Fruit fly (Drosophila melanogaster) ovary, adult (tissue): ENCODE results near the gene CG9518.

Source experiments
- CG17801 ChIP-seq: fragments of 200-800 bp; optimal IDR thresholded peaks from 2 replicates; lab custom pipeline; 2019; ENCODE audit warnings: missing biosample characterization, mild to moderate bottlenecking, missing genetic modification characterization, moderate library complexity; ENCODE audit not compliant: partially characterized antibody

CG9518 gene

dm6 chrX:14882536-14883118 is 11.6 kb upstream of the CG9518 start, which contains the start of the genes CG45064 and CG45065:
TSS of gene CG45064 (minus strand) at chrX:14882586.
TSS of gene CG45065 (minus strand) at chrX:14882586.
- peak; percentile 46 for TF ChIP-seq CG17801 (GFP tag; lab: Kevin White, UChicago)

- no peak for TF ChIP-seq CG17801 (GFP tag; lab: Kevin White, UChicago)
Observed at dm6 chrX:14878917-14879316, 7.9 kb upstream of the CG9518 start.

dm6 chrX:14868414-14868813 is 2.6 kb downstream of the CG9518 start:
- TF ChIP-seq CG17801 (GFP tag; lab: Kevin White, UChicago), result no peak

- TF ChIP-seq CG17801 (GFP tag; lab: Kevin White, UChicago), result no peak
Observed at dm6 chrX:14866911-14867310, 4.1 kb downstream of the CG9518 start.

- no peak for TF ChIP-seq CG17801 (GFP tag; lab: Kevin White, UChicago)
Observed at dm6 chrX:14862494-14862893, 8.5 kb downstream of the CG9518 start.

dm6 chrX:14858951-14859350 is 12.0 kb downstream of the CG9518 start, which contains the start of gene CG46399:
TSS of gene CG46399 (plus strand) at chrX:14859251.
- no peak for TF ChIP-seq CG17801 (GFP tag; lab: Kevin White, UChicago)

- TF ChIP-seq CG17801 (GFP tag; lab: Kevin White, UChicago), result no peak
Observed at dm6 chrX:14857883-14858282, 13.1 kb downstream of the CG9518 start.

dm6 chrX:14856261-14856660 is 14.7 kb downstream of the CG9518 start, which contains the start of gene CG9519:
TSS of gene CG9519 (minus strand) at chrX:14856361.
- no peak for TF ChIP-seq CG17801 (GFP tag; lab: Kevin White, UChicago)

dm6 chrX:14853153-14853672 is 17.8 kb downstream of the CG9518 start, which contains the start of gene CG9521:
TSS of gene CG9521 (minus strand) at chrX:14853269.
- no peak for TF ChIP-seq CG17801 (GFP tag; lab: Kevin White, UChicago)

dm6 chrX:14850069-14850468 is 20.9 kb downstream of the CG9518 start:
- TF ChIP-seq CG17801 (GFP tag; lab: Kevin White, UChicago), result no peak

- no peak for TF ChIP-seq CG17801 (GFP tag; lab: Kevin White, UChicago)
Observed at dm6 chrX:14848755-14849354, 22.1 kb downstream of the CG9518 start, which contains the start of gene CG9522. TSS of gene CG9522 (minus strand) at chrX:14848808.

dm6 chrX:14846116-14846614 is 24.8 kb downstream of the CG9518 start:
- TF ChIP-seq CG17801 (GFP tag; lab: Kevin White, UChicago), result no peak

dm6 chrX:14844657-14845056 is 26.3 kb downstream of the CG9518 start, which contains the start of gene CG12539:
TSS of gene CG12539 (minus strand) at chrX:14844757.
- TF ChIP-seq CG17801 (GFP tag; lab: Kevin White, UChicago), result no peak

- TF ChIP-seq CG17801 (GFP tag; lab: Kevin White, UChicago), result no peak
Observed at dm6 chrX:14841893-14842505, 29.0 kb downstream of the CG9518 start.

- peak; percentile 87 for TF ChIP-seq CG17801 (GFP tag; lab: Kevin White, UChicago)
Observed at dm6 chrX:14840417-14840872, 30.5 kb downstream of the CG9518 start.
